Fruit fly (Drosophila melanogaster) whole organism, prepupa: ENCODE data around the gene ND-MNLL.

ENCODE experiments used
- Blimp-1 ChIP-seq: fragments of 200-800 bp; sonication (Bioruptor generic); optimal IDR thresholded peaks from 3 replicates; lab custom pipeline; 2017; ENCODE audit warnings: missing biosample characterization, missing genetic modification characterization, mild to moderate bottlenecking, moderate library complexity, missing genetic modification reagents
- CG10631 ChIP-seq: fragments of 200-800 bp; sonication (Bioruptor generic); optimal IDR thresholded peaks from 2 replicates; lab custom pipeline; 2016; ENCODE audit warnings: missing biosample characterization, missing genetic modification characterization
- CG10669 ChIP-seq: fragments of 200-800 bp; sonication (Bioruptor generic); optimal IDR thresholded peaks from 3 replicates; lab custom pipeline; 2018; ENCODE audit warnings: missing biosample characterization, mild to moderate bottlenecking, missing genetic modification characterization, moderate library complexity
- CG11294 ChIP-seq: fragments of 200-800 bp; sonication (Bioruptor generic); IDR thresholded peaks from 2 replicates; pipeline ENCODE4 v1.3.6; 2022; ENCODE audit warnings: missing biosample characterization, missing genetic modification characterization
- CG11762 ChIP-seq: fragments of 200-800 bp; sonication (Bioruptor generic); optimal IDR thresholded peaks from 3 replicates; lab custom pipeline; 2016; ENCODE audit warnings: missing biosample characterization, missing genetic modification characterization; ENCODE audit not compliant: insufficient read depth
- CG11902 ChIP-seq: fragments of 200-800 bp; sonication (Bioruptor generic); optimal IDR thresholded peaks from 3 replicates; lab custom pipeline; 2016; ENCODE audit warnings: missing biosample characterization, missing genetic modification characterization
- CG15336 ChIP-seq: fragments of 200-800 bp; sonication (Bioruptor generic); IDR thresholded peaks from 2 replicates; pipeline ENCODE4 v1.3.6; 2022; ENCODE audit warnings: missing biosample characterization, missing genetic modification characterization
- CG1621 ChIP-seq: fragments of 200-800 bp; sonication (Bioruptor generic); optimal IDR thresholded peaks from 3 replicates; lab custom pipeline; 2018; ENCODE audit warnings: missing biosample characterization, mild to moderate bottlenecking, missing genetic modification characterization
- CG3032 ChIP-seq: fragments of 200-800 bp; optimal IDR thresholded peaks from 2 replicates; lab custom pipeline; 2019; ENCODE audit warnings: missing biosample characterization, mild to moderate bottlenecking, missing genetic modification characterization, moderate library complexity
- CG31627 ChIP-seq: fragments of 200-800 bp; sonication (Bioruptor generic); optimal IDR thresholded peaks from 3 replicates; lab custom pipeline; 2016; ENCODE audit warnings: missing biosample characterization, missing genetic modification characterization
- CG34406 ChIP-seq: fragments of 200-800 bp; sonication (Bioruptor generic); optimal IDR thresholded peaks from 3 replicates; lab custom pipeline; 2016; ENCODE audit warnings: missing biosample characterization, missing genetic modification characterization
- CG6163 ChIP-seq: fragments of 200-800 bp; sonication (Bioruptor generic); IDR thresholded peaks from 3 replicates; pipeline ENCODE4 v1.3.6; 2022; ENCODE audit warnings: missing biosample characterization, missing genetic modification characterization
- CG6276 ChIP-seq: fragments of 200-800 bp; sonication (Bioruptor generic); optimal IDR thresholded peaks from 2 replicates; lab custom pipeline; 2017; ENCODE audit warnings: missing biosample characterization, mild to moderate bottlenecking, missing genetic modification characterization
- CG6792 ChIP-seq: fragments of 200-800 bp; sonication (Bioruptor generic); optimal IDR thresholded peaks from 3 replicates; lab custom pipeline; 2016; ENCODE audit warnings: missing biosample characterization, missing genetic modification characterization
- CG9139 ChIP-seq: fragments of 200-800 bp; sonication (Bioruptor generic); optimal IDR thresholded peaks from 3 replicates; lab custom pipeline; 2017; ENCODE audit warnings: missing biosample characterization, mild to moderate bottlenecking, missing genetic modification characterization
- Eip75B ChIP-seq: fragments of 200-800 bp; sonication (Bioruptor generic); optimal IDR thresholded peaks from 3 replicates; lab custom pipeline; 2016; ENCODE audit warnings: missing biosample characterization, missing genetic modification characterization
- Eip78C ChIP-seq: fragments of 200-800 bp; sonication (Bioruptor generic); peaks from one replicate; lab custom pipeline; 2016; ENCODE audit warnings: missing biosample characterization, missing genetic modification characterization
- Eip93F ChIP-seq: fragments of 200-800 bp; sonication (Bioruptor generic); optimal IDR thresholded peaks from 2 replicates; lab custom pipeline; 2016; ENCODE audit warnings: missing biosample characterization, mild to moderate bottlenecking, missing genetic modification characterization
- Ets21C ChIP-seq: fragments of 200-800 bp; sonication (Bioruptor generic); optimal IDR thresholded peaks from 3 replicates; lab custom pipeline; 2016; ENCODE audit warnings: missing biosample characterization, missing genetic modification characterization
- Gug ChIP-seq: fragments of 200-800 bp; sonication (Bioruptor generic); IDR thresholded peaks from 2 replicates; pipeline ENCODE4 v1.3.6; 2022; ENCODE audit warnings: missing biosample characterization, missing genetic modification characterization
- Hr39 ChIP-seq: fragments of 200-800 bp; sonication (Bioruptor generic); optimal IDR thresholded peaks from 2 replicates; lab custom pipeline; 2016; ENCODE audit warnings: missing biosample characterization, missing genetic modification characterization
- Hr4 ChIP-seq: fragments of 200-800 bp; sonication (Bioruptor generic); optimal IDR thresholded peaks from 3 replicates; lab custom pipeline; 2016; ENCODE audit warnings: missing biosample characterization, missing genetic modification characterization
- Met ChIP-seq: fragments of 200-800 bp; sonication (Bioruptor generic); optimal IDR thresholded peaks from 3 replicates; lab custom pipeline; 2016; ENCODE audit warnings: missing biosample characterization, missing genetic modification characterization
- OdsH ChIP-seq: fragments of 200-800 bp; sonication (Bioruptor generic); optimal IDR thresholded peaks from 3 replicates; lab custom pipeline; 2016; ENCODE audit warnings: missing biosample characterization, missing genetic modification characterization
- Sox14 ChIP-seq: fragments of 200-800 bp; sonication (Bioruptor generic); optimal IDR thresholded peaks from 3 replicates; lab custom pipeline; 2016; ENCODE audit warnings: missing biosample characterization, missing genetic modification characterization
- Sox15 ChIP-seq: fragments of 200-800 bp; sonication (Bioruptor generic); optimal IDR thresholded peaks from 3 replicates; lab custom pipeline; 2016; ENCODE audit warnings: missing biosample characterization, missing genetic modification characterization
- achi ChIP-seq: fragments of 200-800 bp; sonication (Bioruptor generic); optimal IDR thresholded peaks from 3 replicates; lab custom pipeline; 2016; ENCODE audit warnings: missing biosample characterization, missing genetic modification characterization
- acj6 ChIP-seq: fragments of 200-800 bp; sonication (Bioruptor generic); optimal IDR thresholded peaks from 3 replicates; lab custom pipeline; 2016; ENCODE audit warnings: missing biosample characterization, missing genetic modification characterization
- cyc ChIP-seq: fragments of 200-800 bp; sonication (Bioruptor generic); optimal IDR thresholded peaks from 3 replicates; lab custom pipeline; 2016; ENCODE audit warnings: missing biosample characterization, missing genetic modification characterization
- dac ChIP-seq: fragments of 200-800 bp; sonication (Bioruptor generic); optimal IDR thresholded peaks from 2 replicates; lab custom pipeline; 2017; ENCODE audit warnings: missing biosample characterization, mild to moderate bottlenecking, missing genetic modification characterization
- eg ChIP-seq: fragments of 200-800 bp; sonication (Bioruptor generic); IDR thresholded peaks from 3 replicates; pipeline ENCODE4 v1.3.6; 2022; ENCODE audit warnings: missing biosample characterization, missing genetic modification characterization
- esn ChIP-seq: fragments of 200-800 bp; sonication (Bioruptor generic); optimal IDR thresholded peaks from 2 replicates; lab custom pipeline; 2016; ENCODE audit warnings: missing biosample characterization, mild to moderate bottlenecking, missing genetic modification characterization, moderate library complexity
- fd59A ChIP-seq: fragments of 200-800 bp; sonication (Bioruptor generic); optimal IDR thresholded peaks from 2 replicates; lab custom pipeline; 2017; ENCODE audit warnings: missing biosample characterization, mild to moderate bottlenecking, missing genetic modification characterization, missing genetic modification reagents
- fd85E ChIP-seq: fragments of 200-800 bp; sonication (Bioruptor generic); optimal IDR thresholded peaks from 3 replicates; lab custom pipeline; 2016; ENCODE audit warnings: missing biosample characterization, missing genetic modification characterization
- fkh ChIP-seq: fragments of 200-800 bp; sonication (Bioruptor generic); optimal IDR thresholded peaks from 3 replicates; lab custom pipeline; 2017; ENCODE audit warnings: missing biosample characterization, mild to moderate bottlenecking, missing genetic modification characterization, moderate library complexity
- pdm3 ChIP-seq: fragments of 200-800 bp; sonication (Bioruptor generic); optimal IDR thresholded peaks from 3 replicates; lab custom pipeline; 2016; ENCODE audit warnings: missing biosample characterization, missing genetic modification characterization
- salr ChIP-seq, 2 experiments: fragments of 200-800 bp; sonication (Bioruptor generic); optimal IDR thresholded peaks; 3 replicates each; lab custom pipeline; 2016 to 2018; ENCODE audit warnings: missing biosample characterization in 2 of 2, missing genetic modification characterization in 2 of 2, mild to moderate bottlenecking in 1 of 2
- spab ChIP-seq: fragments of 200-800 bp; sonication (Bioruptor generic); optimal IDR thresholded peaks from 2 replicates; lab custom pipeline; 2017; ENCODE audit warnings: missing biosample characterization, mild to moderate bottlenecking, missing genetic modification characterization, missing genetic modification reagents
- ss ChIP-seq, 2 experiments: fragments of 200-800 bp; sonication (Bioruptor generic); optimal IDR thresholded peaks; 2 replicates in 1 of 2; 3 replicates in 1 of 2; lab custom pipeline; 2017 to 2018; ENCODE audit warnings: mild to moderate bottlenecking in 2 of 2, missing biosample characterization in 2 of 2, missing genetic modification characterization in 2 of 2, moderate library complexity in 1 of 2
- topi ChIP-seq: fragments of 200-800 bp; sonication (Bioruptor generic); optimal IDR thresholded peaks from 3 replicates; lab custom pipeline; 2016; ENCODE audit warnings: missing biosample characterization, missing genetic modification characterization
- vri ChIP-seq: fragments of 200-800 bp; sonication (Bioruptor generic); optimal IDR thresholded peaks from 3 replicates; lab custom pipeline; 2016; ENCODE audit warnings: missing biosample characterization, mild to moderate bottlenecking, missing genetic modification characterization

Gene ND-MNLL

DNA sequence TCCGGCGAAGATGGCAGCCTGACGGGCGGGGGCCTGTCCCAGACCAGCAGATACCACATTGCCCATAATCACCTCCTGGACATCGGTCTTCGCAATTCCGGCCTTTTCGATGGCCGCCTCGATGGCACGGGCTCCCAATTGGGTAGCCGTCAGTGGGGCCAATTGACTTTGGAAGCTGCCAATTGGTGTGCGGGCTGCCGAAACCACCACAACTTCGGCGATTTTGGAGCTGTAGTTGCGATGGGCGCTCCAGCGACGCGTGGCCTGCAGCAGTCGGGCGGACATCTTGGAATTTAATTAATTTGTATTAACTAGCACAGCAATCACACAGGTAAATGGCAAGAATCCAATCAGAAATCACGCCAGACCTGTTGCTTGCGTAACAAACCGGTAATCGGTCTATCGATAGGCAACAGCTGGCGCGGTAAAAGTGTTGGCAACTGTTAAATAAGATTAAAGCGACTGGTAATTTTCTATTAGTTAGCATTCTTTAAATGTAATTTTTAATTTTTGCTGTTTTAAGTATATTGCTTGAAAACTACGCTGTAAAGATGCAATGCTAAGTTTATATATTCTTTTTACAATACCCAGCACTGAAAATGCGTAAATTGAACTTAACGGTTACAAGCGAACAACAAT, 5.1 kb downstream of the ND-MNLL start, which contains the start of gene Acat1 (continued):
- TF ChIP-seq Blimp-1 (GFP tag; lab: Kevin White, UChicago) = no peak
- TF ChIP-seq CG10631 (GFP tag; lab: Kevin White, UChicago) = peak; percentile 84
- TF ChIP-seq fd59A (GFP tag; lab: Kevin White, UChicago) = no peak
- TF ChIP-seq Hr4 (GFP tag; lab: Kevin White, UChicago) = peak; percentile 76
- TF ChIP-seq CG11294 (GFP tag; lab: Robert Waterston, UW) = no peak
- peak; percentile 25 for TF ChIP-seq dac (GFP tag; lab: Kevin White, UChicago)
- peak; percentile 49 for TF ChIP-seq Sox15 (GFP tag; lab: Kevin White, UChicago)
- TF ChIP-seq CG1621 (tag; lab: Kevin White, UChicago) = peak; percentile 50
- peak; percentile 57 for TF ChIP-seq CG34406 (GFP tag; lab: Kevin White, UChicago)
- TF ChIP-seq Eip75B = peak; percentile 84
- TF ChIP-seq spab (GFP tag; lab: Kevin White, UChicago) = no peak
- peak; percentile 84 for TF ChIP-seq topi (GFP tag; lab: Kevin White, UChicago)
- TF ChIP-seq pdm3 (GFP tag; lab: Kevin White, UChicago) = peak; percentile 86
- peak; percentile 14 for TF ChIP-seq CG9139 (GFP tag; lab: Kevin White, UChicago)
- TF ChIP-seq CG3032 = no peak
- peak; percentile 94 for TF ChIP-seq Eip78C (GFP tag; lab: Kevin White, UChicago)
- TF ChIP-seq CG15336 (GFP tag; lab: Robert Waterston, UW) = peak; percentile 65
- peak; percentile 77 for TF ChIP-seq acj6
- TF ChIP-seq vri (GFP tag; lab: Kevin White, UChicago) = peak; percentile 94
- TF ChIP-seq CG10669 (GFP tag; lab: Kevin White, UChicago) = peak; percentile 71
- TF ChIP-seq CG11762 (GFP tag; lab: Kevin White, UChicago) = peak; percentile 59
- TF ChIP-seq cyc (GFP tag; lab: Kevin White, UChicago) = peak; percentile 81
- peak; percentile 84 for TF ChIP-seq Met
- TF ChIP-seq CG31627 (GFP tag; lab: Kevin White, UChicago) = peak; percentile 75
- TF ChIP-seq Hr39 (GFP tag; lab: Kevin White, UChicago) = peak; percentile 80
- peak in 1 of 2 experiments; percentile 49 for TF ChIP-seq salr (GFP tag; optimal IDR thresholded peaks at IDR 0.05; lab: Kevin White, UChicago)
- peak; percentile 82 for TF ChIP-seq CG6163 (GFP tag; lab: Robert Waterston, UW)
- TF ChIP-seq Sox14 = peak; percentile 79
- peak; percentile 81 for TF ChIP-seq eg (GFP tag; lab: Robert Waterston, UW)

DNA sequence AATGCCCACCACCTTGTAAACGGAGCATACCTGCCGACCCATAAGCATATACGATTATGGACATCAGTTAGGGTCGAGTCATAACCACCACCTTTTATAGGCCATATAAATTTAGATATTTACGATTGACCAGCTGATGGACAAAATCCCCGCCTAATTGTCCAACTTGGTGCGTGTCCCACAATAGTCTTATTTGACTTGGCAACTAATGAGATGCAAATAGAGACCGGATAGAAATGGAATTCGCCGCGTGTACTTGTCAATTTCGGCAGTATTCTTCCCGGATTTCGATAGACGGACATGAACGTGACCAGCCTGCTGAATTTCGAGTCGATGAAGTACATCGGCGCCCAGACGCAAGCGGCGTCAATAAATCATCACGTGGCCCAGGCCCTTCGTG, 9.2 kb downstream of the ND-MNLL start, which contains the start of gene Ir7g:
Gene Ir7g, plus strand, starts transcription at position 301 of the 400 bp plus-strand sequence.
- TF ChIP-seq esn (GFP tag; lab: Kevin White, UChicago) = no peak

DNA sequence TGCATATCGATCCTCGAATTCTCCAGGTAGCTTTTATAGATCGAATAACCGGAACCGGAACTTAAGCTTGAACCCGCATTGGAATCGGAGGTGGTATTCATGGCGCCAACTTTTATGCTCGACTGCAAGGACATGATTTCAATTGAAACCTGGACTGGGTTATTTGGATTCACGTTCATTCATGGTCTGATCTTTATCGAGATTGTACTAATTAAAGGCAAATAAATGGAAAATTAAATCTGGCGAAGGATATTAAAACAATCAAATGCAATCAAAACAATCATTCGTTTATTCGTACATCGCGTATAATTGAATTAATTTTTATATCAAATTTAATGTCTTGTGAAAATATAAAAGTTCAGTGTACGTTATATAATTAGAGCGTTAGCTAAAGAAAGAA, 9.7 kb downstream of the ND-MNLL start, which contains the start of gene Ir7f:
Gene Ir7f, minus strand, starts transcription at position 101 of the 400 bp plus-strand sequence.
- no peak for TF ChIP-seq Hr39 (GFP tag; lab: Kevin White, UChicago)
- TF ChIP-seq CG34406 (GFP tag; lab: Kevin White, UChicago) = no peak
- TF ChIP-seq Hr4 (GFP tag; lab: Kevin White, UChicago) = no peak

DNA sequence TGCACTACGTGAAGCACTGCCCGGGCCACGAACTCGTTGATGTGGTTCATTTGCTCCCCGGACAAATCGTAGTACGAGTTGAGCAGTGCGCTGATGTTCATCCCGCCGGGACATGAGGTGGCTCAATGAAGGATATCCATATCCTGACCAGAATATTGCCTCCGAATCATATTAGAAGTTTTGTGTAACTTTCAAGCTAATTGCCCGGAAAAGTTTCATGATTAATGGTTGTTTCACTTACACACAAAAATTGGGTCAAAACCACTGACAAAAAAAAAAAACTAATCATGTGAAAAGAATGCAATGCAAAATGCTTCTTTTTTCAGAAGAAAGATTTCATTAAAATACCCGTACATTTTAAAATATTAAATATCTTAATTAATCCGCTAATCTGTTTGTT, 12.0 kb downstream of the ND-MNLL start, which contains the start of gene Ir7e:
Gene Ir7e, minus strand, starts transcription at position 101 of the 400 bp plus-strand sequence.
- no peak for TF ChIP-seq fkh (GFP tag; lab: Kevin White, UChicago)

DNA sequence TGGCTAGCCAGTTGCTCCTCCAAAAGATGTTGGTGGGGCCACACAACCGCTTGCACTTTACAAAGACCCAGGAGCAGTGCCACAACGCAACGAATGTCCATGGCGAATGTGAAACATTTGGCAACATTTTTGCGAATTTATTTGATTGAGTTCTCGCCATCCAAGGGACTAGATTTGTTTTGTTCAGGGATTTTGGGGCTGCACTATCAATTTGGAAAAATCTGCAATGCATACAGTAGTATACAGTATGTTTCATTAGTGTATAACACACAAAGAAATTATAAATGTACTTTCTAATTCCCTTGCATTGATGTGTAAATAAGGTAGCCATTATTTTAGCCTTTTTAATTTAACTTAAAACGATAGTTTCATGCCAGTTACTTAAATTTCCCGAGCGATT, 14.9 kb downstream of the ND-MNLL start, which contains the start of gene Ir7d:
Gene Ir7d, minus strand, starts transcription at position 101 of the 400 bp plus-strand sequence.
- TF ChIP-seq Blimp-1 (GFP tag; lab: Kevin White, UChicago) (no peak), cyc (GFP tag; lab: Kevin White, UChicago) (no peak), achi (GFP tag; lab: Kevin White, UChicago) (no peak), CG6792 (GFP tag; lab: Kevin White, UChicago) (no peak), CG34406 (GFP tag; lab: Kevin White, UChicago) (no peak), fd85E (GFP tag; lab: Kevin White, UChicago) (no peak), Eip93F (GFP tag; lab: Kevin White, UChicago) (no peak), OdsH (GFP tag; lab: Kevin White, UChicago) (no peak), acj6 (no peak), pdm3 (GFP tag; lab: Kevin White, UChicago) (no peak), Eip75B (no peak), Gug (GFP tag; lab: Robert Waterston, UW) (no peak), CG11294 (GFP tag; lab: Robert Waterston, UW) (no peak), CG11902 (GFP tag; lab: Kevin White, UChicago) (no peak), CG1621 (tag; lab: Kevin White, UChicago) (no peak), CG6276 (GFP tag; lab: Kevin White, UChicago) (no peak), ss (GFP tag; optimal IDR thresholded peaks at IDR 0.05; lab: Kevin White, UChicago) (no peak), Ets21C (GFP tag; lab: Kevin White, UChicago) (no peak), CG15336 (GFP tag; lab: Robert Waterston, UW) (no peak)
